Fruit fly (Drosophila melanogaster): ENCODE measurements around the gene CG11885.

CG11885 gene

dm6 chr2L:440638-441454 is 19.6 kb upstream of the CG11885 start (continued):
- TF ChIP-seq crp (GFP tag; optimal IDR thresholded peaks at IDR 0.05) = no peak
- peak; percentile 21 for TF ChIP-seq twi (tag; optimal IDR thresholded peaks at IDR 0.05)
- no peak for TF ChIP-seq Hey (tag; optimal IDR thresholded peaks at IDR 0.05)
- TF ChIP-seq Bdp1 (GFP tag; optimal IDR thresholded peaks at IDR 0.05) = no peak
- TF ChIP-seq CG3838 (GFP tag; optimal IDR thresholded peaks at IDR 0.05) = no peak
- TF ChIP-seq CG15073 (GFP tag; optimal IDR thresholded peaks at IDR 0.05) = no peak
- no peak for TF ChIP-seq CG12659 (GFP tag; optimal IDR thresholded peaks at IDR 0.05)
- TF ChIP-seq CG8944 (GFP tag; optimal IDR thresholded peaks at IDR 0.05) = no peak
- no peak for TF ChIP-seq CG43689 (GFP tag; IDR thresholded peaks at IDR 0.05)
- TF ChIP-seq CG32532 (GFP tag; IDR thresholded peaks at IDR 0.05) = no peak
- no peak for TF ChIP-seq CG8089 (GFP tag; optimal IDR thresholded peaks at IDR 0.05)
- peak; percentile 58 for TF ChIP-seq ac (GFP tag; optimal IDR thresholded peaks at IDR 0.05)
- TF ChIP-seq NC2β (GFP tag; optimal IDR thresholded peaks at IDR 0.05) = no peak
- no peak for TF ChIP-seq al (GFP tag; IDR thresholded peaks at IDR 0.05)
- no peak for TF ChIP-seq ems (GFP tag; optimal IDR thresholded peaks at IDR 0.05)
- no peak for TF ChIP-seq Elba2 (GFP tag; optimal IDR thresholded peaks at IDR 0.05)
- TF ChIP-seq CG13894 (tag; optimal IDR thresholded peaks at IDR 0.05) = no peak
- no peak for TF ChIP-seq slbo (GFP tag; IDR thresholded peaks at IDR 0.05)
- no peak for TF ChIP-seq E2f2 (GFP tag; IDR thresholded peaks at IDR 0.05)
- TF ChIP-seq Trl (optimal IDR thresholded peaks at IDR 0.05) = no peak
- no peak for TF ChIP-seq Trl (GFP tag; optimal IDR thresholded peaks at IDR 0.05)
- no peak for TF ChIP-seq CG1832 (GFP tag; optimal IDR thresholded peaks at IDR 0.05)
- TF ChIP-seq dmrt99B (tag; optimal IDR thresholded peaks at IDR 0.05) = no peak
- no peak for TF ChIP-seq Lim3 (GFP tag; IDR thresholded peaks at IDR 0.05)
- peak; percentile 24 for TF ChIP-seq CG30020 (tag; optimal IDR thresholded peaks at IDR 0.05)
- no peak for TF ChIP-seq dm (GFP tag; optimal IDR thresholded peaks at IDR 0.05)
- TF ChIP-seq YL-1 (GFP tag; optimal IDR thresholded peaks at IDR 0.05) = no peak
- TF ChIP-seq aop (GFP tag; IDR thresholded peaks at IDR 0.05) = no peak
- no peak for TF ChIP-seq caup (GFP tag; optimal IDR thresholded peaks at IDR 0.05; ENCODE audit: severe bottlenecking)
- TF ChIP-seq CG4282 (GFP tag; optimal IDR thresholded peaks at IDR 0.05) = no peak
- no peak for TF ChIP-seq sisA (GFP tag; IDR thresholded peaks at IDR 0.05)
- TF ChIP-seq fd96Cb (tag; optimal IDR thresholded peaks at IDR 0.05) = peak; percentile 56
- TF ChIP-seq gcm (GFP tag; optimal IDR thresholded peaks at IDR 0.05) = peak; percentile 54
- TF ChIP-seq Dll (GFP tag; IDR thresholded peaks at IDR 0.05; ENCODE audit: partially characterized antibody) = no peak
- no peak for TF ChIP-seq CG6791 (GFP tag; IDR thresholded peaks at IDR 0.05; ENCODE audit: partially characterized antibody)
- no peak for TF ChIP-seq hkb (optimal IDR thresholded peaks at IDR 0.05)
- no peak for TF ChIP-seq hkb (GFP tag; IDR thresholded peaks at IDR 0.05)
- no peak for TF ChIP-seq sr (GFP tag; IDR thresholded peaks at IDR 0.05)
- TF ChIP-seq CG17186 (GFP tag; optimal IDR thresholded peaks at IDR 0.05) = no peak
- no peak for TF ChIP-seq dati (GFP tag; IDR thresholded peaks at IDR 0.05)
- no peak for TF ChIP-seq Med (GFP tag)
- no peak for TF ChIP-seq br (optimal IDR thresholded peaks at IDR 0.05)
- no peak for TF ChIP-seq CG16779 (GFP tag; IDR thresholded peaks at IDR 0.05)
- TF ChIP-seq Hr3 (GFP tag; optimal IDR thresholded peaks at IDR 0.05) = peak; percentile 38
- TF ChIP-seq CG18262 (tag; optimal IDR thresholded peaks at IDR 0.05) = peak; percentile 89
- TF ChIP-seq Hand (GFP tag; optimal IDR thresholded peaks at IDR 0.05) = no peak
- TF ChIP-seq CG10979 (tag; optimal IDR thresholded peaks at IDR 0.05) = peak; percentile 88
- peak; percentile 18; the same call in 1 of the 2 replicates for TF ChIP-seq lmd (GFP tag; IDR thresholded peaks at IDR 0.05)
- TF ChIP-seq CG18011 (GFP tag; optimal IDR thresholded peaks at IDR 0.05) = no peak
- no peak for TF ChIP-seq CG7745 (tag; optimal IDR thresholded peaks at IDR 0.05)
- TF ChIP-seq B-H2 (GFP tag; optimal IDR thresholded peaks at IDR 0.05) = no peak

Data from whole organism, embryonic.